Worm (Caenorhabditis elegans) whole organism, L4/young adult: ENCODE data around the gene unc-41.

Experiments
- W03F9.2 ChIP-seq: fragments of 150-350 bp; optimal IDR thresholded peaks from 2 replicates; lab custom pipeline; 2014; ENCODE audit warnings: missing biosample characterization, missing genetic modification characterization
- dao-5 ChIP-seq: sonication (generic microtip); optimal IDR thresholded peaks from 2 replicates; lab custom pipeline; 2016; ENCODE audit warnings: missing genotype, missing genetic modification characterization, moderate library complexity, missing compliant biosample characterization
- him-1 ChIP-seq: sonication (generic microtip); optimal IDR thresholded peaks from 2 replicates; lab custom pipeline; 2016; ENCODE audit warnings: missing genotype, missing genetic modification reagents, missing genetic modification characterization, missing compliant biosample characterization

- no peak for TF ChIP-seq him-1
- TF ChIP-seq W03F9.2 (tag; lab: Kevin White, UChicago): no peak
- no peak for TF ChIP-seq dao-5 (tag; lab: Kevin White, UChicago)
Observed at ce11 chrV:9952396-9952795, 23.6 kb downstream of the unc-41 start, which contains the start of gene mam-5.
